Fruit fly (Drosophila melanogaster): ENCODE results near the gene Ugalt.
A peak's percentile ranks its signal among the peaks of the same experiment; 100 is the strongest.

Ugalt gene

dm6 chrX:2743020-2743419 is 39.4 kb upstream of the Ugalt start (continued):
- TF ChIP-seq hbn (GFP tag; IDR thresholded peaks at IDR 0.05; ENCODE audit: partially characterized antibody) (no peak), CG11085 (GFP tag; IDR thresholded peaks at IDR 0.05) (peak; percentile 86), Ada2b (GFP tag; IDR thresholded peaks at IDR 0.05) (peak; percentile 93), Abd-B (GFP tag; optimal IDR thresholded peaks at IDR 0.05) (peak; percentile 69), tll (GFP tag; optimal IDR thresholded peaks at IDR 0.05) (no peak), ranshi (GFP tag; IDR thresholded peaks at IDR 0.05) (peak; percentile 84), da (GFP tag; optimal IDR thresholded peaks at IDR 0.05) (peak; percentile 62), Six4 (GFP tag; optimal IDR thresholded peaks at IDR 0.05) (peak; percentile 56), ato (GFP tag; IDR thresholded peaks at IDR 0.05; ENCODE audit: partially characterized antibody) (no peak), jigr1 (GFP tag; IDR thresholded peaks at IDR 0.05) (peak; percentile 78; the same call in 2 of the 3 replicates), Nf-YA (GFP tag; IDR thresholded peaks at IDR 0.05) (peak; percentile 70), chm (GFP tag; IDR thresholded peaks at IDR 0.05) (peak; percentile 56; the same call in 1 of the 2 replicates), CG10321 (GFP tag; IDR thresholded peaks at IDR 0.05) (peak; percentile 72), ind (GFP tag; optimal IDR thresholded peaks at IDR 0.05) (peak; percentile 86), CG17802 (tag; optimal IDR thresholded peaks at IDR 0.05) (no peak), CG10654 (GFP tag; optimal IDR thresholded peaks at IDR 0.05) (peak; percentile 59), klu (GFP tag; IDR thresholded peaks at IDR 0.05) (peak; percentile 77), sob (GFP tag; IDR thresholded peaks at IDR 0.05) (peak; percentile 93), zf30C (GFP tag; optimal IDR thresholded peaks at IDR 0.05) (no peak), yki (optimal IDR thresholded peaks at IDR 0.05) (no peak), dan (GFP tag; IDR thresholded peaks at IDR 0.05) (no peak), CG1832 (GFP tag; optimal IDR thresholded peaks at IDR 0.05) (no peak), lola (GFP tag; optimal IDR thresholded peaks at IDR 0.05) (no peak), TFAM (GFP tag; optimal IDR thresholded peaks at IDR 0.05) (no peak), C15 (GFP tag; IDR thresholded peaks at IDR 0.05) (peak; percentile 77; the same call in 2 of the 3 replicates), cad (GFP tag; optimal IDR thresholded peaks at IDR 0.05) (no peak), CG34376 (GFP tag; optimal IDR thresholded peaks at IDR 0.05) (no peak), caup (GFP tag; optimal IDR thresholded peaks at IDR 0.05; ENCODE audit: severe bottlenecking) (peak; percentile 83), trem (tag; optimal IDR thresholded peaks at IDR 0.05) (no peak), dysf (GFP tag; IDR thresholded peaks at IDR 0.05) (peak; percentile 92), hth (optimal IDR thresholded peaks at IDR 0.05) (no peak), sqz (GFP tag; optimal IDR thresholded peaks at IDR 0.05) (no peak), unc-4 (GFP tag; IDR thresholded peaks at IDR 0.05; ENCODE audit: partially characterized antibody) (no peak), Hey (tag; optimal IDR thresholded peaks at IDR 0.05) (peak; percentile 29), fd102C (GFP tag; optimal IDR thresholded peaks at IDR 0.05) (no peak), Dref (GFP tag; IDR thresholded peaks at IDR 0.05) (peak; percentile 35; the same call in 1 of the 2 replicates), ash1 (GFP tag; optimal IDR thresholded peaks at IDR 0.05) (no peak), vvl (GFP tag; IDR thresholded peaks at IDR 0.05) (peak; percentile 92), tin (GFP tag; optimal IDR thresholded peaks at IDR 0.05) (peak; percentile 50), Neu2 (GFP tag; optimal IDR thresholded peaks at IDR 0.05; ENCODE audit: borderline replicate concordance) (no peak), CG13894 (tag; optimal IDR thresholded peaks at IDR 0.05) (peak; percentile 74), CG30403 (GFP tag; optimal IDR thresholded peaks at IDR 0.05) (peak; percentile 72), CG10979 (tag; optimal IDR thresholded peaks at IDR 0.05) (peak; percentile 5), Bgb (GFP tag; IDR thresholded peaks at IDR 0.05; ENCODE audit: partially characterized antibody) (no peak), mam (GFP tag; optimal IDR thresholded peaks at IDR 0.05) (peak; percentile 88), CG12236 (GFP tag; optimal IDR thresholded peaks at IDR 0.05) (peak; percentile 20), MESR4 (GFP tag; optimal IDR thresholded peaks at IDR 0.05) (no peak), Antp (GFP tag; optimal IDR thresholded peaks at IDR 0.05) (peak; percentile 88), CG10431 (GFP tag; optimal IDR thresholded peaks at IDR 0.05) (no peak), wek (GFP tag; optimal IDR thresholded peaks at IDR 0.05) (no peak), CG10267 (tag; optimal IDR thresholded peaks at IDR 0.05) (peak; percentile 5)

Data from whole organism, embryonic.